Worm (Caenorhabditis elegans) whole organism, late embryonic: ENCODE measurements around the gene paqr-1.

Experiments
- F13H6.1 ChIP-seq: sonication (generic microtip); optimal IDR thresholded peaks from 2 replicates; lab custom pipeline; 2016; ENCODE audit warnings: missing genetic modification characterization, missing compliant biosample characterization
- K02D7.2 ChIP-seq: sonication (generic microtip); optimal IDR thresholded peaks from 2 replicates; lab custom pipeline; 2017; ENCODE audit warnings: mild to moderate bottlenecking, missing genetic modification characterization, missing compliant biosample characterization
- T23F11.4 ChIP-seq: fragments of 200-800 bp; sonication (Bioruptor generic); optimal IDR thresholded peaks from 2 replicates; lab custom pipeline; 2018; ENCODE audit warnings: mild to moderate bottlenecking, missing genetic modification characterization, missing compliant biosample characterization
- Y22D7AL.16 ChIP-seq: sonication (generic microtip); optimal IDR thresholded peaks from 2 replicates; lab custom pipeline; 2016; ENCODE audit warnings: missing genetic modification characterization, missing compliant biosample characterization
- ahr-1 ChIP-seq: sonication (generic microtip); optimal IDR thresholded peaks from 2 replicates; lab custom pipeline; 2016; ENCODE audit warnings: missing genetic modification characterization, missing compliant biosample characterization
- ceh-14 ChIP-seq: sonication (generic microtip); optimal IDR thresholded peaks from 2 replicates; lab custom pipeline; 2016; ENCODE audit warnings: missing genotype, missing genetic modification characterization, missing compliant biosample characterization
- ceh-18 ChIP-seq: sonication (generic microtip); optimal IDR thresholded peaks from 2 replicates; lab custom pipeline; 2016; ENCODE audit warnings: missing genetic modification characterization, missing compliant biosample characterization
- ceh-19 ChIP-seq: fragments of 200-800 bp; sonication (Bioruptor generic); optimal IDR thresholded peaks from 2 replicates; lab custom pipeline; 2018; ENCODE audit warnings: mild to moderate bottlenecking, missing genetic modification characterization, missing compliant biosample characterization
- ceh-31 ChIP-seq: sonication (generic microtip); optimal IDR thresholded peaks from 2 replicates; lab custom pipeline; 2016; ENCODE audit warnings: missing genetic modification characterization, missing compliant biosample characterization
- ceh-34 ChIP-seq: sonication (generic microtip); optimal IDR thresholded peaks from 2 replicates; lab custom pipeline; 2016; ENCODE audit warnings: mild to moderate bottlenecking, missing genetic modification characterization, missing compliant biosample characterization
- dve-1 ChIP-seq: sonication (generic microtip); optimal IDR thresholded peaks from 2 replicates; lab custom pipeline; 2017; ENCODE audit warnings: antibody characterized with exemption, mild to moderate bottlenecking, missing genetic modification characterization, missing compliant biosample characterization
- elt-2 ChIP-seq: sonication (generic microtip); optimal IDR thresholded peaks from 2 replicates; lab custom pipeline; 2016; ENCODE audit warnings: missing genetic modification reagents, missing genetic modification characterization, missing compliant biosample characterization
- elt-4 ChIP-seq: sonication (generic microtip); optimal IDR thresholded peaks from 2 replicates; lab custom pipeline; 2016; ENCODE audit warnings: missing genetic modification characterization, missing compliant biosample characterization
- eyg-1 ChIP-seq: sonication (generic microtip); optimal IDR thresholded peaks from 2 replicates; lab custom pipeline; 2016; ENCODE audit warnings: missing genotype, missing genetic modification characterization, missing compliant biosample characterization
- fkh-10 ChIP-seq: fragments of 150-350 bp; optimal IDR thresholded peaks from 2 replicates; lab custom pipeline; 2014; ENCODE audit warnings: missing biosample characterization, missing genetic modification reagents, missing genetic modification characterization
- fkh-6 ChIP-seq: sonication (generic microtip); optimal IDR thresholded peaks from 2 replicates; lab custom pipeline; 2016; ENCODE audit warnings: missing genetic modification characterization, missing compliant biosample characterization
- hlh-13 ChIP-seq: fragments of 200-800 bp; sonication (Bioruptor generic); optimal IDR thresholded peaks from 2 replicates; lab custom pipeline; 2018; ENCODE audit warnings: mild to moderate bottlenecking, missing genetic modification characterization, missing compliant biosample characterization
- hlh-30 ChIP-seq: sonication (generic microtip); optimal IDR thresholded peaks from 2 replicates; lab custom pipeline; 2017; ENCODE audit warnings: antibody characterized with exemption, missing genetic modification characterization, missing compliant biosample characterization; ENCODE audit not compliant: insufficient read depth
- hlh-6 ChIP-seq: sonication (generic microtip); optimal IDR thresholded peaks from 2 replicates; lab custom pipeline; 2016; ENCODE audit warnings: missing genotype, missing genetic modification characterization, missing compliant biosample characterization
- lin-11 ChIP-seq: fragments of 200-800 bp; sonication (Bioruptor generic); optimal IDR thresholded peaks from 2 replicates; lab custom pipeline; 2018; ENCODE audit warnings: mild to moderate bottlenecking, missing genetic modification characterization, missing compliant biosample characterization
- madf-2 ChIP-seq: sonication (generic microtip); optimal IDR thresholded peaks from 2 replicates; lab custom pipeline; 2017; ENCODE audit warnings: missing genetic modification characterization, missing compliant biosample characterization
- mec-3 ChIP-seq: sonication (generic microtip); optimal IDR thresholded peaks from 2 replicates; lab custom pipeline; 2016; ENCODE audit warnings: borderline replicate concordance, missing genetic modification characterization, missing compliant biosample characterization
- nfya-1 ChIP-seq: sonication (generic microtip); optimal IDR thresholded peaks from 2 replicates; lab custom pipeline; 2017; ENCODE audit warnings: missing genetic modification characterization, mild to moderate bottlenecking, missing compliant biosample characterization, antibody characterized with exemption, moderate library complexity
- nhr-11 ChIP-seq: fragments of 150-350 bp; optimal IDR thresholded peaks from 2 replicates; lab custom pipeline; 2014; ENCODE audit warnings: missing biosample characterization, missing genetic modification characterization
- npax-4 ChIP-seq: sonication (generic microtip); optimal IDR thresholded peaks from 2 replicates; lab custom pipeline; 2016; ENCODE audit warnings: missing genetic modification characterization, missing compliant biosample characterization
- pag-3 ChIP-seq: sonication (generic microtip); optimal IDR thresholded peaks from 2 replicates; lab custom pipeline; 2016; ENCODE audit warnings: missing compliant biosample characterization, missing genetic modification characterization, borderline replicate concordance
- pax-1 ChIP-seq: fragments of 150-350 bp; optimal IDR thresholded peaks from 2 replicates; lab custom pipeline; 2014; ENCODE audit warnings: missing biosample characterization, missing genetic modification characterization
- pha-4 ChIP-seq: fragments of 150-350 bp; optimal IDR thresholded peaks from 2 replicates; lab custom pipeline; 2018; ENCODE audit warnings: missing biosample characterization, missing genetic modification reagents, missing genetic modification characterization
- pqm-1 ChIP-seq: sonication (generic microtip); optimal IDR thresholded peaks from 2 replicates; lab custom pipeline; 2016; ENCODE audit warnings: missing genetic modification characterization, missing compliant biosample characterization
- pros-1 ChIP-seq: fragments of 150-350 bp; optimal IDR thresholded peaks from 2 replicates; lab custom pipeline; 2014; ENCODE audit warnings: missing biosample characterization, missing genetic modification reagents, missing genetic modification characterization
- rnt-1 ChIP-seq: sonication (generic microtip); optimal IDR thresholded peaks from 2 replicates; lab custom pipeline; 2016; ENCODE audit warnings: missing genetic modification characterization, missing compliant biosample characterization
- syd-9 ChIP-seq: sonication (generic microtip); optimal IDR thresholded peaks from 2 replicates; lab custom pipeline; 2016; ENCODE audit warnings: mild to moderate bottlenecking, missing genetic modification characterization, moderate library complexity, missing compliant biosample characterization
- tbx-2 ChIP-seq: sonication (generic microtip); optimal IDR thresholded peaks from 2 replicates; lab custom pipeline; 2016; ENCODE audit warnings: missing genetic modification characterization, missing compliant biosample characterization
- unc-42 ChIP-seq: sonication (generic microtip); optimal IDR thresholded peaks from 2 replicates; lab custom pipeline; 2016; ENCODE audit warnings: missing genotype, missing genetic modification characterization, missing compliant biosample characterization
- unc-55 ChIP-seq: sonication (generic microtip); optimal IDR thresholded peaks from 2 replicates; lab custom pipeline; 2017; ENCODE audit warnings: missing biosample characterization, missing genetic modification reagents, missing genetic modification characterization
- unc-86 ChIP-seq: sonication (generic microtip); optimal IDR thresholded peaks from 2 replicates; lab custom pipeline; 2016; ENCODE audit warnings: missing genetic modification characterization, missing compliant biosample characterization

The paqr-1 gene

DNA sequence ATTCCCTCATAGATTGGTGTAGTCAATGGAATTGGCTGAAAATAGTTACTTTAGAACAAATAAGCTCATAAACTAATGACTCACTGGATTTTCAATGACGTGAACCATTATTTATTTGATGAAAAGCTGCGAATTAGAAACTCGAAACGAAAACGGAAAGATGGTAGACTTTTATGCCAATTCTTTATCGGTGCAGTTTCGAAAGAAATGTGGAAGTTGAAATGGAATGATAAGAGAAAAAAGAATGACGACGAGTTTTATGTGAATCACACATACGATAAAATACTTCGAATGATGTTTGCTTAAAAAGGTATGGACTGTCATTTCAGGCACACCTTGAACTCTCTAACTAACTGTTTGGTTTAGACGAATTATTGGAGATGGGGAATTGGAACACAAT is 34.8 kb upstream of the paqr-1 start, which contains the start of the genes lec-11 and irld-7:
Gene lec-11 (minus strand): TSS at position 126 of the 400 bp plus-strand sequence.
Gene irld-7 (plus strand): TSS at position 332 of the 400 bp plus-strand sequence.
- TF ChIP-seq hlh-6 = no peak
- no peak for TF ChIP-seq elt-2
- TF ChIP-seq fkh-6 (tag; lab: Kevin White, UChicago) = no peak
- no peak for TF ChIP-seq elt-4
- TF ChIP-seq syd-9 = no peak
- TF ChIP-seq Y22D7AL.16 (tag; lab: Kevin White, UChicago) = no peak

- TF ChIP-seq fkh-6 (tag; lab: Kevin White, UChicago) = no peak
- no peak for TF ChIP-seq elt-2
- no peak for TF ChIP-seq hlh-30 (tag; lab: Kevin White, UChicago)
- TF ChIP-seq lin-11 (tag; lab: Kevin White, UChicago) = no peak
- no peak for TF ChIP-seq K02D7.2 (tag; lab: Kevin White, UChicago)
- no peak for TF ChIP-seq pqm-1 (tag; lab: Kevin White, UChicago)
- no peak for TF ChIP-seq fkh-10 (GFP tag; lab: Kevin White, UChicago)
- no peak for TF ChIP-seq ahr-1 (tag; lab: Kevin White, UChicago)
- TF ChIP-seq madf-2 (tag; lab: Kevin White, UChicago) = no peak
- no peak for TF ChIP-seq npax-4 (tag; lab: Kevin White, UChicago)
- TF ChIP-seq eyg-1 (tag; lab: Kevin White, UChicago) = no peak
- no peak for TF ChIP-seq unc-55 (GFP tag; lab: Kevin White, UChicago)
- TF ChIP-seq unc-42 (tag; lab: Kevin White, UChicago) = no peak
- no peak for TF ChIP-seq F13H6.1 (tag; lab: Kevin White, UChicago)
- no peak for TF ChIP-seq nfya-1 (tag; lab: Kevin White, UChicago)
These were observed 32.9 kb upstream of the paqr-1 start for ce11 chrIV:6588080-6588613.

DNA sequence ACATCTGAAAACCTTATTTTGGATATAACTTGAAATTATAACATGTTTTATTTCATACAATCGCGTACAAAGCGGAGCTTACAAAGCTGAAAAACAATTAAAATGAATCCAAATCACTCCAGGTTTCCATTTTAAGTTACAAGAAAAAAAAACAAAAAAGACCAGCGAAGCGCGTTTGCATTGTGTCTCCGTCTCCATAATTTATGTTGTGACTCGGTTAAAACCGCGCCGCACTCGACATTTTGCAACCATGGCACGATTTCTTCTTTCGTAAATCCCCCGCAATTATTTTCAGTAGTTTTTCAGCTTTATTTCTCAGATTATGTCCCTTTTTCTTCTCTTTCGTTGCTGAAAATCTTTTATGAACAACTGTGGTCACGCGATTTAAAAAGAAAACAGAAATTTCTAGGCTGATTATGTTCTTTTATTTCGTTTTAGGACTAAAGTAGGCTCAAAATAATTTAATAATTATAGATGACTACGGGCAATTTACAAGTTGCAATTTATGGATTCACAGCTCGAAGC is 30.2 kb upstream of the paqr-1 start, which contains the start of the genes F38A5.2 and dnj-11:
Gene F38A5.2 (minus strand): TSS at position 4 of the 525 bp plus-strand sequence.
Gene dnj-11 (plus strand): TSS at position 475 of the 525 bp plus-strand sequence.
- TF ChIP-seq pha-4 (tag; lab: Kevin White, UChicago) = no peak
- no peak for TF ChIP-seq ahr-1 (tag; lab: Kevin White, UChicago)
- peak; percentile 50 for TF ChIP-seq unc-42 (tag; lab: Kevin White, UChicago)
- no peak for TF ChIP-seq Y22D7AL.16 (tag; lab: Kevin White, UChicago)
- TF ChIP-seq hlh-30 (tag; lab: Kevin White, UChicago) = peak; percentile 14
- TF ChIP-seq elt-4 = no peak
- TF ChIP-seq unc-55 (GFP tag; lab: Kevin White, UChicago) = peak; percentile 27
- peak; percentile 33 for TF ChIP-seq tbx-2
- TF ChIP-seq ceh-19 (GFP tag; lab: Kevin White, UChicago) = no peak
- no peak for TF ChIP-seq fkh-10 (GFP tag; lab: Kevin White, UChicago)
- peak; percentile 55 for TF ChIP-seq rnt-1 (tag; lab: Kevin White, UChicago)
- TF ChIP-seq ceh-18 (tag; lab: Kevin White, UChicago) = peak; percentile 39
- peak; percentile 71 for TF ChIP-seq pax-1
- TF ChIP-seq unc-86 (tag; lab: Kevin White, UChicago) = no peak
- TF ChIP-seq nfya-1 (tag; lab: Kevin White, UChicago) = peak; percentile 48
- TF ChIP-seq ceh-31 (tag; lab: Kevin White, UChicago) = peak; percentile 72
- TF ChIP-seq mec-3 = no peak
- no peak for TF ChIP-seq T23F11.4 (GFP tag; lab: Kevin White, UChicago)
- no peak for TF ChIP-seq ceh-14 (tag; lab: Kevin White, UChicago)
- no peak for TF ChIP-seq hlh-13 (GFP tag; lab: Kevin White, UChicago)
- TF ChIP-seq dve-1 = peak; percentile 42
- peak; percentile 26 for TF ChIP-seq ceh-34 (tag; lab: Kevin White, UChicago)
- TF ChIP-seq syd-9 = no peak
- no peak for TF ChIP-seq pros-1 (tag; lab: Kevin White, UChicago)
- no peak for TF ChIP-seq pag-3 (tag; lab: Kevin White, UChicago)
- TF ChIP-seq nhr-11 (tag; lab: Kevin White, UChicago) = no peak
